Worm (Caenorhabditis elegans) whole organism, L4 larva: Measurements from ENCODE around the gene F13A2.2.

Experiments used
- F37D6.2 ChIP-seq: sonication (generic microtip); optimal IDR thresholded peaks from 2 replicates; lab custom pipeline; 2016; ENCODE audit warnings: mild to moderate bottlenecking, missing genetic modification characterization, missing compliant biosample characterization
- T26A8.4 ChIP-seq: fragments of 200-800 bp; sonication (Bioruptor generic); IDR thresholded peaks from 2 replicates; pipeline ENCODE4 v1.3.6; 2022; ENCODE audit warnings: missing genetic modification characterization, missing compliant biosample characterization
- ama-1 ChIP-seq: fragments of 150-350 bp; optimal IDR thresholded peaks from 2 replicates; lab custom pipeline; 2014; ENCODE audit warnings: inconsistent platforms, mixed read lengths
- fos-1 ChIP-seq: fragments of 150-350 bp; optimal IDR thresholded peaks from 2 replicates; lab custom pipeline; 2014; ENCODE audit warnings: missing biosample characterization, missing genetic modification characterization
- mep-1 ChIP-seq: fragments of 150-350 bp; sonication (generic microtip); optimal IDR thresholded peaks from 3 replicates; lab custom pipeline; 2014; ENCODE audit warnings: missing biosample characterization, missing genetic modification characterization
- pqm-1 ChIP-seq: sonication (generic microtip); optimal IDR thresholded peaks from 2 replicates; lab custom pipeline; 2017; ENCODE audit warnings: missing biosample characterization, missing genetic modification characterization
- ztf-7 ChIP-seq: fragments of 150-350 bp; optimal IDR thresholded peaks from 2 replicates; lab custom pipeline; 2014; ENCODE audit warnings: missing biosample characterization, missing genetic modification characterization

- no peak for TF ChIP-seq ama-1 (lab: Kevin White, UChicago)
- TF ChIP-seq F37D6.2 (tag; lab: Kevin White, UChicago): no peak
- no peak for TF ChIP-seq fos-1
- TF ChIP-seq pqm-1: no peak
- TF ChIP-seq ztf-7 (tag; lab: Kevin White, UChicago): no peak
- no peak for TF ChIP-seq mep-1
- no peak for TF ChIP-seq T26A8.4 (GFP tag; lab: Robert Waterston, UW)
These were observed 24.4 kb downstream of the F13A2.2 start for ce11 chrV:4360018-4360417.
